Worm (Caenorhabditis elegans): ENCODE data around the gene ugt-40.

DNA sequence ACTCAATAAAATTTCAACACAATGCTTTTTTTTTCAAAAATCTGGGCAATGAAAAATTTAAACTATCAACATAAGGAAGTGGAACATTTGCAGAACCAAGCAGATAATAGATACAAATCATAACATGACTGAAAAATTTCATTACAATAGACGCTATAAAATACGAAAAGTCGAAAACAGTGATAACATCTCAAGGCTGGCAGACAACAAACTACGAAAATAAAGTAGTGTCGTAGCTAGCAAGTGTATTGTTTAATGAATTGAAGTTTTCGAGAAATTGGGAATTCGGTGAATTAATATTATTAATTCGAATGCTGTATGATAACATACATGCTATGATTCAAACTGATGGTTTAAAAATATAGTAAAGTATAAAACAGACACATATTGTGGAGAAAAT is 45.0 kb downstream of the ugt-40 start:
- TF ChIP-seq ztf-11 (tag; optimal IDR thresholded peaks at IDR 0.05) (no peak), dpl-1 (GFP tag; optimal IDR thresholded peaks at IDR 0.05) (no peak), nhr-90 (tag; optimal IDR thresholded peaks at IDR 0.05; ENCODE audit: poor library complexity) (no peak), ama-1 (optimal IDR thresholded peaks at IDR 0.05) (no peak), zag-1 (tag; optimal IDR thresholded peaks at IDR 0.05) (no peak), elt-3 (tag; optimal IDR thresholded peaks at IDR 0.05) (no peak), mep-1 (tag; optimal IDR thresholded peaks at IDR 0.05) (no peak), ces-1 (GFP tag; optimal IDR thresholded peaks at IDR 0.05) (no peak), unc-62 (GFP tag; optimal IDR thresholded peaks at IDR 0.05) (no peak), hlh-17 (GFP tag; optimal IDR thresholded peaks at IDR 0.05; ENCODE audit: borderline replicate concordance) (no peak), aly-2 (tag; optimal IDR thresholded peaks at IDR 0.05) (no peak), ceh-82 (tag; optimal IDR thresholded peaks at IDR 0.05) (no peak), unc-30 (tag; optimal IDR thresholded peaks at IDR 0.05) (no peak)

Measured in whole organism, L1 larva.